Fruit fly (Drosophila melanogaster): ENCODE measurements around the gene Dus4.

Dus4 gene

dm6 chr2L:19069548-19070145 lies 6.6 kb downstream of the Dus4 start, which contains the start of gene CG10702 (continued):
- TF ChIP-seq ash1 (GFP tag; optimal IDR thresholded peaks at IDR 0.05), result no peak
- TF ChIP-seq scrt (GFP tag; optimal IDR thresholded peaks at IDR 0.05), result no peak
- TF ChIP-seq sens (GFP tag), result peak; percentile 51
- no peak for TF ChIP-seq CG15601 (tag; optimal IDR thresholded peaks at IDR 0.05)
- TF ChIP-seq NFAT (GFP tag; IDR thresholded peaks at IDR 0.05), result 0 out of 2 replicates have a peak, but pooled peaks have one; percentile 13
- TF ChIP-seq sob (GFP tag; IDR thresholded peaks at IDR 0.05), result 0 out of 2 replicates have a peak, but pooled peaks have one; percentile 41
- no peak for TF ChIP-seq B-H1 (GFP tag; IDR thresholded peaks at IDR 0.05)
- no peak for TF ChIP-seq dm (GFP tag; optimal IDR thresholded peaks at IDR 0.05)
- no peak for TF ChIP-seq Atf3 (GFP tag; optimal IDR thresholded peaks at IDR 0.05)
- no peak for TF ChIP-seq CG1529 (GFP tag; optimal IDR thresholded peaks at IDR 0.05)
- peak; percentile 5 for TF ChIP-seq CG1792 (GFP tag; optimal IDR thresholded peaks at IDR 0.05)
- TF ChIP-seq Meics (GFP tag; optimal IDR thresholded peaks at IDR 0.05), result no peak
- TF ChIP-seq zen2 (GFP tag; IDR thresholded peaks at IDR 0.05; ENCODE audit: partially characterized antibody), result no peak
- peak; percentile 28 for TF ChIP-seq lmd (GFP tag; IDR thresholded peaks at IDR 0.05)
- no peak for TF ChIP-seq slp2 (GFP tag; optimal IDR thresholded peaks at IDR 0.05)
- 0 out of 2 replicates have a peak, but pooled peaks have one; percentile 6 for TF ChIP-seq Lim3 (GFP tag; IDR thresholded peaks at IDR 0.05)
- TF ChIP-seq Hmr (GFP tag; optimal IDR thresholded peaks at IDR 0.05), result no peak
- no peak for TF ChIP-seq ac (GFP tag; optimal IDR thresholded peaks at IDR 0.05)
- no peak for TF ChIP-seq CG9797 (GFP tag; optimal IDR thresholded peaks at IDR 0.05)
- no peak for TF ChIP-seq CG13624 (GFP tag; optimal IDR thresholded peaks at IDR 0.05)
- TF ChIP-seq Sox102F (GFP tag; optimal IDR thresholded peaks at IDR 0.05), result peak; percentile 15
- TF ChIP-seq CG32532 (GFP tag; IDR thresholded peaks at IDR 0.05), result 0 out of 2 replicates have a peak, but pooled peaks have one; percentile 29
- no peak for TF ChIP-seq CG18011 (GFP tag; optimal IDR thresholded peaks at IDR 0.05)
- no peak for TF ChIP-seq CG34224 (GFP tag; IDR thresholded peaks at IDR 0.05; ENCODE audit: partially characterized antibody)
- TF ChIP-seq twi (tag; optimal IDR thresholded peaks at IDR 0.05), result no peak
- no peak for TF ChIP-seq dati (GFP tag; IDR thresholded peaks at IDR 0.05)
- TF ChIP-seq emc (GFP tag; optimal IDR thresholded peaks at IDR 0.05), result no peak
- TF ChIP-seq lov (optimal IDR thresholded peaks at IDR 0.05), result no peak
- TF ChIP-seq lov (GFP tag; IDR thresholded peaks at IDR 0.05), result no peak
- TF ChIP-seq HmgD (GFP tag; optimal IDR thresholded peaks at IDR 0.05), result no peak
- no peak for TF ChIP-seq CG11398 (GFP tag; optimal IDR thresholded peaks at IDR 0.05)
- no peak for TF ChIP-seq vnd (GFP tag; IDR thresholded peaks at IDR 0.05; ENCODE audit: partially characterized antibody)
- no peak for TF ChIP-seq en (GFP tag; optimal IDR thresholded peaks at IDR 0.05)
- no peak for TF ChIP-seq crp (GFP tag; optimal IDR thresholded peaks at IDR 0.05)
- TF ChIP-seq CG12071 (GFP tag; optimal IDR thresholded peaks at IDR 0.05), result no peak
- TF ChIP-seq CG32772 (GFP tag; IDR thresholded peaks at IDR 0.05), result no peak
- TF ChIP-seq CG15269 (tag; optimal IDR thresholded peaks at IDR 0.05), result no peak
- TF ChIP-seq CG6689 (GFP tag; IDR thresholded peaks at IDR 0.05), result peak; percentile 27; the same call in 1 of the 2 replicates
- no peak for TF ChIP-seq CG1647 (GFP tag; optimal IDR thresholded peaks at IDR 0.05)
- TF ChIP-seq Atf6 (GFP tag; IDR thresholded peaks at IDR 0.05), result no peak
- no peak for TF ChIP-seq Sry-β (GFP tag; optimal IDR thresholded peaks at IDR 0.05)
- no peak for TF ChIP-seq CG10654 (GFP tag; optimal IDR thresholded peaks at IDR 0.05)
- TF ChIP-seq CG7745 (tag; optimal IDR thresholded peaks at IDR 0.05), result no peak
- TF ChIP-seq CG8944 (GFP tag; optimal IDR thresholded peaks at IDR 0.05), result no peak
- no peak for TF ChIP-seq CG17912 (GFP tag; optimal IDR thresholded peaks at IDR 0.05)
- peak; percentile 20 for TF ChIP-seq bcd (GFP tag; optimal IDR thresholded peaks at IDR 0.05)
- TF ChIP-seq CG14441 (GFP tag; IDR thresholded peaks at IDR 0.05), result no peak

Data from whole organism, embryonic.